Worm (Caenorhabditis elegans) whole organism, L2 larva: ENCODE measurements around the gene lurp-1.
A peak's percentile ranks its signal among the peaks of the same experiment; 100 is the strongest.

Experiments
- C34F6.9 ChIP-seq: fragments of 150-350 bp; optimal IDR thresholded peaks from 2 replicates; lab custom pipeline; 2014; ENCODE audit warnings: missing biosample characterization, missing genetic modification characterization
- F13H6.1 ChIP-seq: sonication (generic microtip); optimal IDR thresholded peaks from 2 replicates; lab custom pipeline; 2016; ENCODE audit warnings: missing genetic modification characterization, missing compliant biosample characterization
- R02D3.7 ChIP-seq: fragments of 150-350 bp; optimal IDR thresholded peaks from 2 replicates; lab custom pipeline; 2014; ENCODE audit warnings: missing biosample characterization, missing genetic modification characterization
- Y55F3AM.14 ChIP-seq: fragments of 200-800 bp; sonication (Bioruptor generic); optimal IDR thresholded peaks from 2 replicates; lab custom pipeline; 2018; ENCODE audit warnings: mild to moderate bottlenecking, missing genetic modification characterization, missing compliant biosample characterization
- ZK546.5 ChIP-seq: sonication (generic microtip); optimal IDR thresholded peaks from 2 replicates; lab custom pipeline; 2017; ENCODE audit warnings: missing biosample characterization, missing genetic modification characterization
- alr-1 ChIP-seq: fragments of 150-350 bp; optimal IDR thresholded peaks from 2 replicates; lab custom pipeline; 2014; ENCODE audit warnings: missing biosample characterization, missing genetic modification characterization
- aly-2 ChIP-seq: fragments of 150-350 bp; optimal IDR thresholded peaks from 2 replicates; lab custom pipeline; 2014; ENCODE audit warnings: missing biosample characterization, missing genetic modification characterization
- ama-1 ChIP-seq: fragments of 150-350 bp; optimal IDR thresholded peaks from 2 replicates; lab custom pipeline; 2018; ENCODE audit warnings: inconsistent platforms
- blmp-1 ChIP-seq: sonication (generic microtip); optimal IDR thresholded peaks from 2 replicates; lab custom pipeline; 2017; ENCODE audit warnings: missing genetic modification characterization, mild to moderate bottlenecking, missing compliant biosample characterization, antibody characterized with exemption, moderate library complexity; ENCODE audit not compliant: insufficient read depth
- ceh-82 ChIP-seq: fragments of 150-350 bp; optimal IDR thresholded peaks from 2 replicates; lab custom pipeline; 2014; ENCODE audit warnings: missing biosample characterization, missing genetic modification characterization
- crh-2 ChIP-seq: sonication (generic microtip); optimal IDR thresholded peaks from 2 replicates; lab custom pipeline; 2017; ENCODE audit warnings: missing biosample characterization, missing genetic modification characterization
- dmd-4 ChIP-seq: sonication (generic microtip); optimal IDR thresholded peaks from 2 replicates; lab custom pipeline; 2017; ENCODE audit warnings: missing biosample characterization, missing genetic modification characterization
- egl-27 ChIP-seq: sonication (generic microtip); optimal IDR thresholded peaks from 3 replicates; lab custom pipeline; 2017; ENCODE audit warnings: missing biosample characterization, missing genetic modification reagents, missing genetic modification characterization
- elt-1 ChIP-seq: fragments of 150-350 bp; optimal IDR thresholded peaks from 2 replicates; lab custom pipeline; 2014; ENCODE audit warnings: missing biosample characterization, missing genetic modification characterization
- fos-1 ChIP-seq: fragments of 150-350 bp; optimal IDR thresholded peaks from 2 replicates; lab custom pipeline; 2014; ENCODE audit warnings: missing biosample characterization, missing genetic modification characterization
- lin-11 ChIP-seq: fragments of 150-350 bp; sonication (generic microtip); optimal IDR thresholded peaks from 2 replicates; lab custom pipeline; 2014; ENCODE audit warnings: missing biosample characterization, missing genetic modification characterization, inconsistent platforms, mixed read lengths
- lin-39 ChIP-seq: fragments of 150-350 bp; optimal IDR thresholded peaks from 2 replicates; lab custom pipeline; 2014; ENCODE audit warnings: missing biosample characterization, missing genetic modification reagents, missing genetic modification characterization
- lsy-2 ChIP-seq, 2 experiments: fragments of 150-350 bp in 1 of 2; sonication (generic microtip) in 1 of 2; optimal IDR thresholded peaks; 2 replicates each; lab custom pipeline; 2014 to 2017; ENCODE audit warnings: missing biosample characterization in 2 of 2, missing genetic modification characterization in 2 of 2
- mab-5 ChIP-seq: fragments of 150-350 bp; optimal IDR thresholded peaks from 2 replicates; lab custom pipeline; 2014; ENCODE audit warnings: missing biosample characterization, missing genetic modification characterization
- mdl-1 ChIP-seq, 2 experiments: fragments of 150-350 bp in 1 of 2; sonication (generic microtip) in 1 of 2; optimal IDR thresholded peaks; 2 replicates each; lab custom pipeline; 2017; ENCODE audit warnings: missing biosample characterization in 2 of 2, missing genetic modification characterization in 2 of 2
- nhr-11 ChIP-seq: fragments of 150-350 bp; optimal IDR thresholded peaks from 2 replicates; lab custom pipeline; 2014; ENCODE audit warnings: missing biosample characterization, missing genetic modification characterization
- nhr-129 ChIP-seq: fragments of 150-350 bp; optimal IDR thresholded peaks from 2 replicates; lab custom pipeline; 2014; ENCODE audit warnings: missing biosample characterization, missing genetic modification characterization
- nhr-21 ChIP-seq: fragments of 150-350 bp; optimal IDR thresholded peaks from 2 replicates; lab custom pipeline; 2014; ENCODE audit warnings: missing biosample characterization, missing genetic modification characterization
- nhr-23 ChIP-seq: fragments of 150-350 bp; optimal IDR thresholded peaks from 2 replicates; lab custom pipeline; 2014; ENCODE audit warnings: missing biosample characterization, missing genetic modification reagents, missing genetic modification characterization
- nhr-237 ChIP-seq: fragments of 150-350 bp; optimal IDR thresholded peaks from 2 replicates; lab custom pipeline; 2014; ENCODE audit warnings: missing biosample characterization, missing genetic modification characterization
- nhr-25 ChIP-seq: fragments of 150-350 bp; sonication (generic microtip); optimal IDR thresholded peaks from 3 replicates; lab custom pipeline; 2014; ENCODE audit warnings: missing biosample characterization, missing genetic modification characterization
- nhr-77 ChIP-seq: fragments of 150-350 bp; optimal IDR thresholded peaks from 2 replicates; lab custom pipeline; 2014; ENCODE audit warnings: missing biosample characterization, missing genetic modification characterization
- skn-1 ChIP-seq: sonication (generic microtip); optimal IDR thresholded peaks from 2 replicates; lab custom pipeline; 2017; ENCODE audit warnings: missing biosample characterization, missing genetic modification characterization
- sma-3 ChIP-seq: sonication (generic microtip); optimal IDR thresholded peaks from 2 replicates; lab custom pipeline; 2016; ENCODE audit warnings: missing genetic modification reagents, missing genetic modification characterization, missing compliant biosample characterization
- sma-9 ChIP-seq, 2 experiments: fragments of 150-350 bp in 1 of 2; sonication (generic microtip) in 1 of 2; optimal IDR thresholded peaks; 2 replicates each; lab custom pipeline; 2014 to 2016; ENCODE audit warnings: missing genetic modification characterization in 2 of 2, mild to moderate bottlenecking in 1 of 2, missing biosample characterization in 1 of 2, missing compliant biosample characterization in 1 of 2, missing genetic modification reagents in 1 of 2, moderate library complexity in 1 of 2
- snpc-4 ChIP-seq: fragments of 150-350 bp; optimal IDR thresholded peaks from 2 replicates; lab custom pipeline; 2014; ENCODE audit warnings: missing biosample characterization, missing genetic modification characterization
- unc-39 ChIP-seq: fragments of 150-350 bp; optimal IDR thresholded peaks from 2 replicates; lab custom pipeline; 2014; ENCODE audit warnings: missing biosample characterization, missing genetic modification characterization
- unc-55 ChIP-seq: fragments of 150-350 bp; sonication (generic microtip); optimal IDR thresholded peaks from 3 replicates; lab custom pipeline; 2014; ENCODE audit warnings: missing biosample characterization, missing genetic modification reagents, missing genetic modification characterization
- unc-62 ChIP-seq: fragments of 150-350 bp; optimal IDR thresholded peaks from 2 replicates; lab custom pipeline; 2014; ENCODE audit warnings: missing biosample characterization, missing genetic modification reagents, missing genetic modification characterization
- ztf-1 ChIP-seq: fragments of 200-800 bp; sonication (Bioruptor generic); conservative IDR thresholded peaks from 2 replicates; pipeline ENCODE4 v1.3.6; 2022; ENCODE audit warnings: missing genetic modification characterization, missing compliant biosample characterization
- ztf-11 ChIP-seq: sonication (generic microtip); optimal IDR thresholded peaks from 2 replicates; lab custom pipeline; 2017; ENCODE audit warnings: missing biosample characterization, missing genetic modification characterization
- ztf-4 ChIP-seq: fragments of 150-350 bp; optimal IDR thresholded peaks from 2 replicates; lab custom pipeline; 2014; ENCODE audit warnings: missing biosample characterization, missing genetic modification characterization

Gene lurp-1

DNA sequence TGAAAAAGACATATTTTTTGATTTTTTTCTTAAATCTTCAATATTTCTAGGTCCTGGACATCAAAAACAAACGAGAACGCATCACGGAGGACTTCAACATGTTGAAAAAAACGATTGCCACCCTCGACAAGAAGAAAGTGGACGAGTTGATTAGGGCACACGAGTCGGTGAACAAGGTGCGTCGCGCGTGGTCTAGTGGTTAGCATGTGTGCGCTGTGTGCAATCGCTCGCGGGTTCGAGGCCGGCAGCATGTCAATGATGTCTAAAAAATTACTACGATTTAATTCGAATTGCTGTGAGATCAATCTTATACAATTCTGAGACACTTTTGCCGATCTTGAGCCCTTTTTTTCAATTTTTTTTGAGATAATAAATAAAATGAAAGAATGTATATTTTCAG is 40.7 kb upstream of the lurp-1 start (continued):
- no peak for TF ChIP-seq nhr-237 (tag; lab: Kevin White, UChicago)
- TF ChIP-seq unc-55 (GFP tag; lab: Kevin White, UChicago), result peak; percentile 47
- peak; percentile 28 for TF ChIP-seq blmp-1 (tag; lab: Kevin White, UChicago)
- peak; percentile 87 for TF ChIP-seq nhr-21 (tag; lab: Kevin White, UChicago)
- TF ChIP-seq C34F6.9 (tag; lab: Kevin White, UChicago), result peak; percentile 79
- TF ChIP-seq alr-1 (tag; lab: Kevin White, UChicago), result no peak
- TF ChIP-seq snpc-4 (tag; lab: Kevin White, UChicago), result peak; percentile 75
- TF ChIP-seq lin-11, result peak; percentile 53
- TF ChIP-seq sma-3, result peak; percentile 78
- TF ChIP-seq nhr-11 (tag; lab: Kevin White, UChicago), result no peak
- no peak for TF ChIP-seq ZK546.5 (tag; lab: Kevin White, UChicago)
- peak; percentile 91 for TF ChIP-seq nhr-129 (tag; lab: Kevin White, UChicago)
- TF ChIP-seq mdl-1 (tag; optimal IDR thresholded peaks at IDR 0.05; lab: Kevin White, UChicago), result peak; percentile 12 to 40
- no peak for TF ChIP-seq dmd-4 (tag; lab: Kevin White, UChicago)
- TF ChIP-seq, all 48 proteins: peak for 26

DNA sequence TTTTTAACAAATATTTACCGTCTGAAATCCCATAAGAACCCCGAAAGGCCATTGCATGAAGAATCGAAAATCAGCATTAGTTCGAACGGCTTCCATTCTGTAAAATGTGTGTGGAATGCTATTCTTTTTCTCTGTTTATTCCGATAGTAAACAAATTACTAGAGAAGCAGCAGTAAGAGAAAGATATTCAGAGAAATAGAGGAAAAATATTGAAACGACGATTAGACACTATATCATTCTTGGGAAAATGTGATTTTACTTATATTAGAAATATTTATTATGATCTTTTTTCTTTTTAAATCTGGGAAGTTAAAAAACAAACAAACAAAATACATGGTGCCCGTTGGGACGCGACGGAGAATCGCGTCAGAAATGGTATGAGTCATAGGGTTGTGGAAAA is 37.2 kb upstream of the lurp-1 start, which contains the start of gene M106.8:
Gene M106.8, minus strand, starts transcription at position 101 of the 400 bp plus-strand sequence.
- TF ChIP-seq skn-1 (tag; lab: Kevin White, UChicago), result no peak
- TF ChIP-seq mdl-1 (tag; optimal IDR thresholded peaks at IDR 0.05; lab: Kevin White, UChicago), result no peak
- TF ChIP-seq elt-1 (tag; lab: Kevin White, UChicago), result no peak
- TF ChIP-seq blmp-1 (tag; lab: Kevin White, UChicago), result no peak
- no peak for TF ChIP-seq ztf-11 (tag; lab: Kevin White, UChicago)
- TF ChIP-seq nhr-77 (tag; lab: Kevin White, UChicago), result no peak
- no peak for TF ChIP-seq ama-1 (lab: Kevin White, UChicago)
- no peak for TF ChIP-seq lsy-2 (tag; optimal IDR thresholded peaks at IDR 0.05; lab: Kevin White, UChicago)
- TF ChIP-seq nhr-23, result no peak

DNA sequence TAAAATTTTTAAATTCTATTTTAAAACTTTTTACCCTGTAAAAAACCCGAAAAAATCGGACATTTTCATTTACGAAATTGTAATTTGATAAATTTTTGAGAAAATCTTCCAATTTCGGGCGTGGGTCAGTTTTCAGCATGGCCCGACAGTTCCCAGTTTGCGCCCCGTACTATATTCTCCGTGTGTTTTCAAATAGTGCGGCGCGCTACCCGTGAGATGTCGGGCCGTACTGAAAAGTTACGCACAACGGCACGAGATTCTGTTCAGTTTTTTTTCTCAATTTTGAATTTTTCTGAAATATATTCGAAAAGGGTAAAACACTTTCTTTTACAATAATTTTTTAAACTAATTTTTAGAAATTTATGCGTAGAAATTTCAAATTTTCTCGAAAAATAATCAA is 33.7 kb upstream of the lurp-1 start:
- TF ChIP-seq elt-1 (tag; lab: Kevin White, UChicago) (no peak), nhr-129 (tag; lab: Kevin White, UChicago) (no peak), lsy-2 (tag; optimal IDR thresholded peaks at IDR 0.05; lab: Kevin White, UChicago) (no peak), fos-1 (no peak), skn-1 (tag; lab: Kevin White, UChicago) (no peak), ztf-11 (tag; lab: Kevin White, UChicago) (no peak), unc-39 (tag; lab: Kevin White, UChicago) (no peak), nhr-237 (tag; lab: Kevin White, UChicago) (no peak), ceh-82 (tag; lab: Kevin White, UChicago) (no peak), egl-27 (tag; lab: Kevin White, UChicago) (no peak), crh-2 (no peak), aly-2 (no peak), mab-5 (tag; lab: Kevin White, UChicago) (no peak), sma-9 (GFP tag; optimal IDR thresholded peaks at IDR 0.05; lab: Kevin White, UChicago) (no peak), sma-9 (tag; optimal IDR thresholded peaks at IDR 0.05; lab: Kevin White, UChicago) (no peak), lin-11 (no peak), ztf-1 (GFP tag; lab: Robert Waterston, UW) (no peak), mdl-1 (tag; optimal IDR thresholded peaks at IDR 0.05; lab: Kevin White, UChicago) (no peak)
- TF ChIP-seq, all 48 proteins: peak for 0

DNA sequence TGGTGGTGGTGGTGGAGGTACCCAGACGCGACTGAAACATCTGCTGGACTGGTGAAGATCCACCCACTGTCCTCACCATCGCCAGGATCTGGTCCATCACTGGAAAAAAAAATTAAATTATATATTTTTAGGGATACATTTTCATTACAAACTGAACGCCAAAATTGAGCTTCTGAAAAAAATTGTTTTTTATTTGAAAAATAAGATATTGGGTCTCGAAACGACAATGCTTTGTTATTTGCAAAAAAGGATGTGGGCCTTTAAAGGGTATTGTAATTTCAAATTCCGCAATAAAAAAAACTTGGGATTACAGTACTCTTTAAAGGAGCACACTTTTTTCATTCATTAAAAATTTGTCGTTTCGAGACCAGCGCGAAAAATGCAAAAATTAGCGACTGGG is 30.8 kb upstream of the lurp-1 start, which contains the start of gene M106.2:
Gene M106.2, minus strand, starts transcription at position 101 of the 400 bp plus-strand sequence.
- no peak for TF ChIP-seq skn-1 (tag; lab: Kevin White, UChicago)
- no peak for TF ChIP-seq nhr-11 (tag; lab: Kevin White, UChicago)
- no peak for TF ChIP-seq snpc-4 (tag; lab: Kevin White, UChicago)
- no peak for TF ChIP-seq R02D3.7 (tag; lab: Kevin White, UChicago)
- no peak for TF ChIP-seq lin-39 (tag; lab: Kevin White, UChicago)
- no peak for TF ChIP-seq ama-1 (lab: Kevin White, UChicago)
- TF ChIP-seq sma-9 (GFP tag; optimal IDR thresholded peaks at IDR 0.05; lab: Kevin White, UChicago), result no peak
- TF ChIP-seq sma-9 (tag; optimal IDR thresholded peaks at IDR 0.05; lab: Kevin White, UChicago), result no peak
- TF ChIP-seq nhr-25 (tag; lab: Kevin White, UChicago), result no peak
- TF ChIP-seq F13H6.1 (tag; lab: Kevin White, UChicago), result no peak
- no peak for TF ChIP-seq C34F6.9 (tag; lab: Kevin White, UChicago)
- no peak for TF ChIP-seq ztf-11 (tag; lab: Kevin White, UChicago)
- no peak for TF ChIP-seq ztf-1 (GFP tag; lab: Robert Waterston, UW)
- TF ChIP-seq ztf-4, result no peak
- TF ChIP-seq mab-5 (tag; lab: Kevin White, UChicago), result no peak
- TF ChIP-seq sma-3, result no peak
- TF ChIP-seq Y55F3AM.14 (GFP tag; lab: Kevin White, UChicago), result no peak
- TF ChIP-seq unc-62 (GFP tag; lab: Kevin White, UChicago), result no peak
- TF ChIP-seq aly-2, result no peak
- TF ChIP-seq unc-55 (GFP tag; lab: Kevin White, UChicago), result no peak
